Worm (Caenorhabditis elegans) whole organism, L1 larva: Measurements from ENCODE around the gene R02F11.1.

Source experiments
- aly-2 ChIP-seq: fragments of 150-350 bp; optimal IDR thresholded peaks from 2 replicates; lab custom pipeline; 2014; ENCODE audit warnings: missing biosample characterization, missing genetic modification characterization
- egl-27 ChIP-seq, 2 experiments: fragments of 150-350 bp in 1 of 2; sonication (generic microtip); optimal IDR thresholded peaks; 3 replicates each; lab custom pipeline; 2017 to 2018; ENCODE audit warnings: missing biosample characterization in 2 of 2, missing genetic modification characterization in 2 of 2, missing genetic modification reagents in 2 of 2
- fkh-8 ChIP-seq: sonication (generic microtip); optimal IDR thresholded peaks from 2 replicates; lab custom pipeline; 2016; ENCODE audit warnings: mild to moderate bottlenecking, missing genetic modification characterization, missing compliant biosample characterization
- jun-1 ChIP-seq: fragments of 150-350 bp; optimal IDR thresholded peaks from 2 replicates; lab custom pipeline; 2014; ENCODE audit warnings: missing biosample characterization, missing genetic modification reagents, missing genetic modification characterization
- lsy-2 ChIP-seq, 2 experiments: fragments of 150-350 bp; optimal IDR thresholded peaks; 2 replicates each; lab custom pipeline; 2014; ENCODE audit warnings: missing biosample characterization in 2 of 2, missing genetic modification characterization in 2 of 2
- nhr-11 ChIP-seq: fragments of 150-350 bp; optimal IDR thresholded peaks from 2 replicates; lab custom pipeline; 2014; ENCODE audit warnings: missing biosample characterization, missing genetic modification characterization
- nhr-237 ChIP-seq: fragments of 150-350 bp; optimal IDR thresholded peaks from 2 replicates; lab custom pipeline; 2014; ENCODE audit warnings: missing biosample characterization, missing genetic modification characterization
- nhr-76 ChIP-seq: sonication (generic microtip); optimal IDR thresholded peaks from 2 replicates; lab custom pipeline; 2017; ENCODE audit warnings: missing biosample characterization, missing genetic modification characterization
- nhr-77 ChIP-seq: fragments of 150-350 bp; optimal IDR thresholded peaks from 2 replicates; lab custom pipeline; 2014; ENCODE audit warnings: missing biosample characterization, missing genetic modification characterization
- nhr-84 ChIP-seq: sonication (generic microtip); optimal IDR thresholded peaks from 2 replicates; lab custom pipeline; 2017; ENCODE audit warnings: missing biosample characterization, missing genetic modification characterization
- sox-4 ChIP-seq: sonication (generic microtip); optimal IDR thresholded peaks from 2 replicates; lab custom pipeline; 2016; ENCODE audit warnings: missing genetic modification characterization, missing compliant biosample characterization
- unc-62 ChIP-seq: fragments of 150-350 bp; optimal IDR thresholded peaks from 2 replicates; lab custom pipeline; 2014; ENCODE audit warnings: missing biosample characterization, missing genetic modification reagents, missing genetic modification characterization
- ztf-11 ChIP-seq, 2 experiments: sonication (generic microtip); optimal IDR thresholded peaks; 2 replicates each; lab custom pipeline; 2016 to 2017; ENCODE audit warnings: missing genetic modification characterization in 2 of 2, missing biosample characterization in 1 of 2, missing compliant biosample characterization in 1 of 2

- TF ChIP-seq jun-1 (tag; lab: Kevin White, UChicago) (no peak), nhr-84 (tag; lab: Kevin White, UChicago) (no peak), lsy-2 (tag; optimal IDR thresholded peaks at IDR 0.05; lab: Kevin White, UChicago) (no peak), nhr-11 (no peak), fkh-8 (tag; lab: Kevin White, UChicago) (no peak), unc-62 (GFP tag; lab: Kevin White, UChicago) (no peak), sox-4 (tag; lab: Kevin White, UChicago) (no peak), aly-2 (tag; lab: Kevin White, UChicago) (no peak), ztf-11 (tag; optimal IDR thresholded peaks at IDR 0.05; lab: Kevin White, UChicago) (no peak), nhr-77 (tag; lab: Kevin White, UChicago) (no peak), nhr-237 (no peak), nhr-76 (tag; lab: Kevin White, UChicago) (no peak), egl-27 (tag; optimal IDR thresholded peaks at IDR 0.05; lab: Kevin White, UChicago) (no peak)
These were observed 17.6 kb upstream of the R02F11.1 start, which contains the start of gene Y60C6A.1 for ce11 chrV:4783313-4783712.
